Worm (Caenorhabditis elegans): ENCODE measurements around the gene M01D1.12.
"Not testable (repeated sequence)": the region's sequence is repeated elsewhere in the genome, so short reads cannot be mapped to it uniquely, and the experiment has no call there.

The M01D1.12 gene

DNA sequence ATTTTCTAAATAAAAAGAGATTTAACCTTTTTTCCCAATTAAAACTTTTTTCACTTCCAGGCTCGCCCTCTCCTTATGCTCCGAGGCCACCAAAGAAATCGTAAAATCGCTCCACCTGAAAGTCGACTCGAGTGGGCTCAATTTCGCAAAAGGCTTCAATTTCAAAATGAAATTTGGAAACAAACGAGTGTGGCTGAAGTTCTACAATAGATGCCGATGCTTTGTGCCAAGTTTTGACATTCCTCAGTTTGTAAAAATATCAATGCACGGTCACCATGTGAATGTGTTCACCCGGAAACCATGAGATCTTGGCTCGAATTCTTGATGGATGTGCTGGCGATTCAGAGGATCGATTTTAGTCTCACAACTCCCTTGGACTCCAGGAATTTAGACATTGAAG, at the start of gene M01D1.12:
M01D1.12 (plus strand) TSS at position 301 of the 400 bp plus-strand sequence.
- no peak for TF ChIP-seq ztf-11 (tag; optimal IDR thresholded peaks at IDR 0.05)
- no peak for TF ChIP-seq nhr-6 (tag; optimal IDR thresholded peaks at IDR 0.05)
- no peak for TF ChIP-seq crh-2 (tag; optimal IDR thresholded peaks at IDR 0.05)
- no peak for TF ChIP-seq C34F6.9 (tag; optimal IDR thresholded peaks at IDR 0.05)

DNA sequence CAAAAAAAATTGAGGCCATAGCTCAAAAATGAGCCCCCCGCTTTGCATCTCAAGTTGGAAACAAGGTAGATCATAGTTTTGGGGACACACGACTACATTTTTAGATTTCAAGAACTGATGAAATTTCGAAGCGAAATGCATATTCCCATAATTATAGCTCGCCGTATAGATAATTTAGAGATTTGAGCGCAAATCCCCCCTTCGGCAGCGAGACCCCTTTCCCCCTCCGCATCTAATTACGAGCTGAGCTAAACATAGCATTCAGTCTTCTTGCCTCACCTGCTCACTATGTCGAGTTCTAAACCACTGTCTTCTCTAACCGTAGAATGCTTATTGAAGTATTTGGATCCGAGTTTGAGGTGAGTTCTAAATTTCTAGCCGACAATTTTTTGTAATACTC, 47.6 kb upstream of the M01D1.12 start, which contains the start of the genes fbxc-17 and fbxc-15:
fbxc-17 (minus strand) TSS at position 101 of the 400 bp plus-strand sequence.
fbxc-15 (plus strand) TSS at position 289 of the 400 bp plus-strand sequence.
- no peak for TF ChIP-seq elt-3 (tag; optimal IDR thresholded peaks at IDR 0.05)
- no peak for TF ChIP-seq dmd-4 (tag; optimal IDR thresholded peaks at IDR 0.05)
- TF ChIP-seq ama-1 (optimal IDR thresholded peaks at IDR 0.05): no peak
- TF ChIP-seq elt-1 (tag; optimal IDR thresholded peaks at IDR 0.05): no peak
- TF ChIP-seq nhr-10 (tag; optimal IDR thresholded peaks at IDR 0.05): no peak
- no peak for TF ChIP-seq zag-1 (tag; optimal IDR thresholded peaks at IDR 0.05)
- TF ChIP-seq fos-1 (tag; optimal IDR thresholded peaks at IDR 0.05): no peak

DNA sequence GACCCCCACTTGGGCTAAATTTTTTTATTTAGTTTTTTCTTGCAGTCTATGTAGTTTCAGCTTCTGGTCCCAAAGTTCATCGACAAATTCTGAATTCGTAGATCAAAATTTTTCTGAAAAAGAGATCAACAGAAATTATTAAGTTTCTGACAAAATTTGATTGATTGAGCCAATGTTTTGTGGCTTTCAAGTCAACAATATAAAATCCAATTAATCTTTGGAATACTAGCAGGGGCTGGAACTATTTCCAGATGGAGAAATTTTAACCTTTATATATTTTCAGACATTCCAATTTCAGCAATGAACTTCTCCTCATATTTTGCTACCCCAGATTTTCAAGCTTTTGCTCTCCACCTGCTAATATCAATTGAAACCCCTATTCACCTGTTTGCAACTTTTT, 43.9 kb upstream of the M01D1.12 start, which contains the start of gene srh-274:
srh-274 (plus strand) TSS at position 301 of the 400 bp plus-strand sequence.
- TF ChIP-seq mbf-1 (tag; optimal IDR thresholded peaks at IDR 0.05) (no peak), R02D3.7 (tag; optimal IDR thresholded peaks at IDR 0.05) (no peak), unc-39 (tag; optimal IDR thresholded peaks at IDR 0.05) (no peak), ceh-82 (tag; optimal IDR thresholded peaks at IDR 0.05) (no peak), dmd-4 (tag; optimal IDR thresholded peaks at IDR 0.05) (no peak), ztf-4 (tag; optimal IDR thresholded peaks at IDR 0.05) (no peak), F13H6.1 (tag; optimal IDR thresholded peaks at IDR 0.05) (no peak), nhr-23 (tag; optimal IDR thresholded peaks at IDR 0.05) (no peak), nhr-6 (tag; optimal IDR thresholded peaks at IDR 0.05) (no peak), unc-55 (GFP tag; optimal IDR thresholded peaks at IDR 0.05) (no peak), egl-27 (tag; optimal IDR thresholded peaks at IDR 0.05) (no peak), C34F6.9 (tag; optimal IDR thresholded peaks at IDR 0.05) (no peak), sma-9 (GFP tag; optimal IDR thresholded peaks at IDR 0.05) (no peak), sma-9 (tag; optimal IDR thresholded peaks at IDR 0.05) (no peak), nhr-12 (tag; optimal IDR thresholded peaks at IDR 0.05) (no peak), ztf-11 (tag; optimal IDR thresholded peaks at IDR 0.05) (no peak), peb-1 (tag; optimal IDR thresholded peaks at IDR 0.05) (no peak), sma-3 (GFP tag; optimal IDR thresholded peaks at IDR 0.05) (no peak), gmeb-1 (tag; optimal IDR thresholded peaks at IDR 0.05) (no peak), snpc-4 (tag; optimal IDR thresholded peaks at IDR 0.05) (no peak), nhr-237 (tag; optimal IDR thresholded peaks at IDR 0.05) (no peak)

DNA sequence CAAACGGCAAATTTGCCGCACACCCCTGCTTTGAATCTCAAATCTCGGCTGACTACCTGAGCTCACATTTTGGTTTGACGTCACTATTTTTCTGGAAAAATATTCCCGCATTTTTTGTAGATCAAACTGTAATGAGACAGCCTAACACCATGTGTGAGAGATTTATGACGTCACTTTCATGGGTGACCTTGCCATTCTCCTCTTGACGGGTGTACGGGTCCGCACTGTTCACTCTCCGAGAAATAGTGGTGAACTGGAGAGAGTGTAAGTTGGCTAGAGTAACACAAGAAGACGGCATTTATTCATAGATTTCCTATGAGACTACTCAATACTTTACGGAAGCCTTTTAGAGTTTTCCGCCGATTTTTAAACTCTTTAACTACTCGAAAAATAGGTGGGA, 41.1 kb upstream of the M01D1.12 start, which contains the start of gene fbxc-40:
fbxc-40 (plus strand) TSS at position 301 of the 400 bp plus-strand sequence.
- not testable (repeated sequence) for TF ChIP-seq ztf-1 (GFP tag; conservative IDR thresholded peaks at IDR 0.05); alr-1 (tag; optimal IDR thresholded peaks at IDR 0.05); ceh-16 (tag; optimal IDR thresholded peaks at IDR 0.05)

DNA sequence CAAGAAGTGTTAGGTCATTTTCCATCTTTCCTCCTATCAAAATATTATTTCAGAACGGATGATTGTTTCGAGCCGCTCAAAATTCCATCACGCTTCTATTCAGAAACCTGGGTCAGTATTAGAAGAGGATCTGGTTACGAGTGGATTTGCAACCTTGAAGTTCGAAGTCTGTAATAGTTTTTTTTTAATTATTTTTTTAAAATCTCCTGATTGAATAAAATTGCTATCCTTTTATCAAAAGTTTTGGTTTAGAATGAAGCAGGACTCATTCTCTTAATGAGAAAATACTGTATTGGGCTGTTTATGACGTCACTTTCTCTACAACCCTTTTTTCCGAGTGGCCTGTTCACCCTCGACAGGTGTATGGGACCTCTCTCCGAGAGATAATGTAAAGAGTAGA, 38.3 kb upstream of the M01D1.12 start, which contains the start of gene fbxc-39:
fbxc-39 (plus strand) TSS at position 301 of the 400 bp plus-strand sequence.
- no peak for TF ChIP-seq fos-1 (tag; optimal IDR thresholded peaks at IDR 0.05)
- TF ChIP-seq nhr-12 (tag; optimal IDR thresholded peaks at IDR 0.05): no peak
- no peak for TF ChIP-seq snpc-4 (tag; optimal IDR thresholded peaks at IDR 0.05)
- no peak for TF ChIP-seq lin-11 (tag; optimal IDR thresholded peaks at IDR 0.05)
- no peak for TF ChIP-seq nhr-21 (tag; optimal IDR thresholded peaks at IDR 0.05)
- TF ChIP-seq elt-1 (tag; optimal IDR thresholded peaks at IDR 0.05): no peak
- no peak for TF ChIP-seq F13H6.1 (tag; optimal IDR thresholded peaks at IDR 0.05)
- TF ChIP-seq mbf-1 (tag; optimal IDR thresholded peaks at IDR 0.05): no peak
- no peak for TF ChIP-seq ztf-1 (GFP tag; conservative IDR thresholded peaks at IDR 0.05)
- TF ChIP-seq ztf-4 (tag; optimal IDR thresholded peaks at IDR 0.05): no peak
- TF ChIP-seq sma-9 (GFP tag; optimal IDR thresholded peaks at IDR 0.05): no peak
- no peak for TF ChIP-seq sma-9 (tag; optimal IDR thresholded peaks at IDR 0.05)

DNA sequence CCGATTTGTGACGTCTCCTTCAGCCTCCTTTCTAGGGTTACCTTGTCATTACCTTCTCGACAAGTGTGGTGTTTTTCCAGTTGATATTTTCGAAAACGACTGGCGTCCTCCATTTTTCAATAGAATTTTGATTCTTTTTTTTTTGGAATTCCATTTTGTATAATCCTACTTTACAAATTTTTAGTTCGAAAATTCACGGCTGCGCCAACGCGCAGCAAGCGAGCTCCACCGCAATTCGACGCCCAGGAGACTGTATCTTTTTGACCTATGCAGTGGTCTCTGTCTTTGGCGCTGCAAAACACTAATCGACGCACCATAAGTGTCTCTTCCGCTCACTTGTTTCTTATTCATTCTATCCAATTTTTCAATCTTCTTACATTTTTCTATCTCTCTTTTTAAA, 35.5 kb upstream of the M01D1.12 start, which contains the start of gene fbxc-42:
fbxc-42 (plus strand) TSS at position 301 of the 400 bp plus-strand sequence.
- TF ChIP-seq nhr-10 (tag; optimal IDR thresholded peaks at IDR 0.05) (no peak), mab-5 (tag; optimal IDR thresholded peaks at IDR 0.05) (no peak), blmp-1 (tag; optimal IDR thresholded peaks at IDR 0.05; ENCODE audit: insufficient read depth) (no peak), unc-55 (GFP tag; optimal IDR thresholded peaks at IDR 0.05) (no peak), dmd-4 (tag; optimal IDR thresholded peaks at IDR 0.05) (no peak), lin-13 (GFP tag; optimal IDR thresholded peaks at IDR 0.05) (no peak), ztf-4 (tag; optimal IDR thresholded peaks at IDR 0.05) (no peak), sem-4 (tag; optimal IDR thresholded peaks at IDR 0.05) (no peak)

Measured in whole organism, L2 larva.